Fruit fly (Drosophila melanogaster) S2 (cell line): ENCODE results near the gene CtIP.
A peak's percentile ranks its signal among the peaks of the same experiment; 100 is the strongest.

Source experiments
- CG8478 ChIP-seq: fragments of >200 bp; optimal IDR thresholded peaks from 2 replicates; lab custom pipeline; 2018
- CTCF ChIP-seq, 2 experiments: fragments of >200 bp; optimal IDR thresholded peaks; 2 replicates each; lab custom pipeline; 2018

Gene CtIP

DNA sequence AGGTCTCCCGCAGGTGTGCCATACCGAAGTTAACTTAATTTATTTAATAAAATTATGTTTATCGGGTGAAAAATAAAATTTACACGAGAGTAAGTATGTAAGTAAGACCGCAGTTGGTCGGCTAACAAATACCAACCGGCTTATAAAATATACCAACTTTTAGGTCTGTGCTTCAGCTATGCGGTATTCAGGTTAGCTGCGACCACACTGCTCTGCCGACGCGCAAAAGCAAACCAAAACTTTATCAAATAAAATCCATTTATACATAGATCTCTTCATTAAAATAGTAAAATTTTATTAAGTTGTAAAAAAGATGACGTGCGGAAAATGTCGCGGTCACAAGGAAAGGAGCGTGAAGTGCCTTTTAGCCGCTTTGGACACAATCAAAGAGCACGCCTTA lies at the start of gene CtIP, which contains the start of gene mRpL15:
Gene CtIP (plus strand): TSS at position 182 of the 400 bp plus-strand sequence.
Gene mRpL15 (minus strand): TSS at position 141 of the 400 bp plus-strand sequence.
- TF ChIP-seq CG8478 (lab: Kevin White, UChicago) (no peak), CTCF (optimal IDR thresholded peaks at IDR 0.05; lab: Kevin White, UChicago) (no peak)

DNA sequence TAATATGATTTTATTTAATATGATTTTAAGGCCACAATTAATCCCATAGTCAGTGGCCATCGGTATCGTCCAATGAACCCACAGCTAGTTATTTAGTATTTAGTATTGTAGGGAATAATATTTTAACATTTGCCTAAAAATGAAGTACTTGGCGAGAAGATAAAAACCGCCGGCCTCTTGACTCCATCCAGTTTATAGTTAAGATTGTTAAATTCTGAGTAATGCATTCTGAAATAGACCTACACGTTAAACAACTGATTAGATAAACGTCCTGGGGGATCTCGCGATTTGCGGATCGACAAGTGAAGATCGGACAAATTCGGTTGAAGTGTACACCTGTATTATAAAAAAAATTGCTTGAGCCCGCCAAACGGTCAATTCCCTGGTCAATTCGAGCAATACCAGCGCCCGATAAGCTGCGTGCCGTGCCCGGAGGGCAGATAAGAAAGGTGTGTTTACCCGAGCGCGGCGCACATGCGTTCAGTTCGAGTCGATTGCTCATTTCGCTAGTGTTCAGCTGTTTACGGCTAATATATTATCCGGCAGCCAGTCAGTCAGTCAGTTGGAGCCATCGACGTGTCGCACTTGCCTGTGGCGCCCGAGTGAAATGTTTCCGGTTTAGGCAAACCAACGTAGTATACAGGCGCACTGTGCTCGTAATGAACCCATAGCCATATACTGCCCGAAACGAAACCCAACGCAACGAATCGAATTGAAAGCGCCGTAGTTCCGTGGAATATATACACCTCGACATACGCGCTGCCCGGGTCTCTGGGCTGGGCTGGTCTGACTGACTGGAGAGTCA lies 48.8 kb upstream of the CtIP start:
- TF ChIP-seq CG8478 (lab: Kevin White, UChicago) (no peak), CTCF (optimal IDR thresholded peaks at IDR 0.05; lab: Kevin White, UChicago) (no peak)

DNA sequence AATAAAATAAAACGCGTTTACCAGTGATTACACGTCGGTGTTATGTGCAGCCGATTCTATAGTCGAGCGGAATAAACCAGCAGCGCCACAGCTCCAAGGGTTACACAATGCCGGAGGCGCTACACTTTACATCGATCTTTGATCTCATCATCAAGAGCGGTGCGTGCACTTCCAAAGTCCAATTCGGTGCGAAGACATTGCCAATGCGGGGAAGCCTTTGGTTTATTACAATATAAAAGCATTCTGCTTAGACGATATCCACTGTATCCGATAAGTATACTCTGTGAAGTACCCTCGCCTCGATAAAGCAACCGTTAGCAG lies 48.2 kb upstream of the CtIP start:
- TF ChIP-seq CTCF (optimal IDR thresholded peaks at IDR 0.05; lab: Kevin White, UChicago) (no peak), CG8478 (lab: Kevin White, UChicago) (no peak)

DNA sequence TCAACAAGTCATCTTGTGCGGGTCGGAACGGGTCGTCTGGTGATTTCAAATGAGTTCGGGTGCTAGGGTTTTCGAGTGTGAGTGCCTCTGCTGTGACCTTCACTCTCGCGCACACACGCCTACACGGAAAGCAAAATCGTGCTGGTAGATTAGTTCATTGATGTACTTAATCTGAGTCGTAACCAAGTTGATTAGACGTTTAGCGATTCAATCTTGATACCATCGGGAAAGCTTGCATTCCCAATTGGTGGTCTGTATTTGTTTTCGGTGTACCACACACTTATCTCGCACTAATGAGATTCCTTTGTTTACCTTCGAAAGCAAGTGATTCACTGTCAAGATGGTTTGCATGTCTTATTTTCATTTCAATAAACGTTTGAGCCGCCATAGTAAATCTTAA lies 47.1 kb upstream of the CtIP start:
- TF ChIP-seq CTCF (optimal IDR thresholded peaks at IDR 0.05; lab: Kevin White, UChicago): no peak

DNA sequence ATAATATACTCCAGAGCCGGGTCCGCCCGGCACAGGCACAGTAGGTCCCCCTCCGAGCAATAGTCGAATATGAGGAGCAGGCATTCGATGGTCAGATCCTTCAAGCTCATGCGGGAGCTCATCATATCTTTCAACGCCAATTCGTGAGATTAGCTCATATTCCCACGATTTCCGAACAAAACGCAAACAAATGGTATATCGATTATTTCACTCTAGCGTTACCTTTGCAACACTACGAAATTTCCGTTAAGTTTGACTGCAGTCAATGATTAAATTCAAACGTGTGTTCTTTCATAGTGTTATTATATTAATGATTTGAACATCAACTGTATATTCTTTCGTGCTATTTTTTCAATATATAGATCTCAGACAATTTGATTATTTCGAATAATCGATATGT lies 42.7 kb upstream of the CtIP start, which contains the start of gene CG33969:
Gene CG33969 (minus strand): TSS at position 197 of the 400 bp plus-strand sequence.
- no peak for TF ChIP-seq CG8478 (lab: Kevin White, UChicago)
- no peak for TF ChIP-seq CTCF (optimal IDR thresholded peaks at IDR 0.05; lab: Kevin White, UChicago)

DNA sequence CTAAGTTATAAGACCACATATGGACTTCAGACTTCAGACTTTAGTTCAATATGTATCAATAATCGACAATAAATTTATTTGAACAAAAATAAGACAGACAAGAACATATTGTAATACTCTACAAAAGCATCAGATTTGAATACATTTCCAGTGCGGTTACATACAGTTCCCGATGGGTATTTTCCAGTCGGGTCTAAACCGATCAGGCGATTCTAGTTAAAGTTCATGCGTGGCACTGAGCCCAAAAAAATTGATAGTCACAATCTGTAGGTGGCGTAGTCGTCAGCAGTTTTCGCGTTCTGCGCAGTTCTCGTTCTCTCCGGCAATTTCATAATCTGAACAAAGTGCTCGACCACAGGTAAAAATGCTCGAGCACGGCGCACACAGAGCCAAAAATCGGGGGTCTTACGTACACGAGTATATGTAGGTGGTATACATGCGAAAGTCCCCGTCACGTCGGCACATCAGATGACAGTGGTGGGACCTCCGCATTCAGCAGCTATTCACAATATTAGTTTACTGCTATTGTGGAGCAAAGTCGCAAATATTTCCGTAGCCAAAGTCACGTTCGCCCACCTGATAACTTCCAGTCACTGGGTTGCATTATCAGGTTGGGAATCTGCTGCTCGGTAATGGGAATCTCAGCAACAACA lies 40.7 kb upstream of the CtIP start:
- TF ChIP-seq CTCF (optimal IDR thresholded peaks at IDR 0.05; lab: Kevin White, UChicago): no peak
- TF ChIP-seq CG8478 (lab: Kevin White, UChicago): no peak

DNA sequence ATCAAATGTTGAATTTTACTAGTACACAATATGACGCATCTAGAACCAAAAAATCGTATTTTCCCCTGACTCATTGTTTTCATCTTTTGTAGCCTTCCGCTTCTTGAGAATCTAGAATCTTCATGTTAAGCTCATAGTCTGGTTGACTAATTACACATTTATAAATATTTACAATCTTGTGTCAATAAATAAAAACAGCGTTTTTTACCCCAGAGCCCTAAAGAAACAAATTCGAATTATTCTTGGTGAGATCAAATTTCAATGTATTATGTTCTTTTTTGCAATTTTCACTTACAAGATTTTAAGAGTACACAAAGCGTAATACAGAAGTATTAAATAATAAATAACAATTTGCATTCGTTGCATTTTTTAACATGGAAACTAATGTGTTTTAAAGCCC lies 40.0 kb upstream of the CtIP start:
- no peak for TF ChIP-seq CTCF (optimal IDR thresholded peaks at IDR 0.05; lab: Kevin White, UChicago)
- TF ChIP-seq CG8478 (lab: Kevin White, UChicago): no peak

DNA sequence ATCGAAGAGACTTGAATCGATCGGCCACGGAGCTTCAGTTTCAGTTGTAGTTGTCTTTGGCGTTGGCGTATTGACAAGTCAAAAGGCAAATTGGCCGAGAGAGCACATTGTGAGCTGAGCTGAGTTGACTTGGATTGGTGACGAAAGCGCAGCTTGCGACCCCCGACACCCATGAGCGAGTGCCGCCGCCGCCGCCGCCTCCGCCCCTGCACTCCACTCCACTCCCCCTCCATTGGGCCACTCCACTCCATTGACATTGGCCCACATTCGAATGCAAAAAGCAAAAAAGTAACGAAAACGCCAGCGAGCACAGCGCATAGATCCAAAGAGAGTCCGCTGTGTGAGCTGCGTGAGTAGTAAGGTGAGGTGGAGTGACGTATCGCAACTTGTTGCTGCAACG lies 38.3 kb upstream of the CtIP start:
- TF ChIP-seq CTCF (optimal IDR thresholded peaks at IDR 0.05; lab: Kevin White, UChicago): no peak
- no peak for TF ChIP-seq CG8478 (lab: Kevin White, UChicago)

DNA sequence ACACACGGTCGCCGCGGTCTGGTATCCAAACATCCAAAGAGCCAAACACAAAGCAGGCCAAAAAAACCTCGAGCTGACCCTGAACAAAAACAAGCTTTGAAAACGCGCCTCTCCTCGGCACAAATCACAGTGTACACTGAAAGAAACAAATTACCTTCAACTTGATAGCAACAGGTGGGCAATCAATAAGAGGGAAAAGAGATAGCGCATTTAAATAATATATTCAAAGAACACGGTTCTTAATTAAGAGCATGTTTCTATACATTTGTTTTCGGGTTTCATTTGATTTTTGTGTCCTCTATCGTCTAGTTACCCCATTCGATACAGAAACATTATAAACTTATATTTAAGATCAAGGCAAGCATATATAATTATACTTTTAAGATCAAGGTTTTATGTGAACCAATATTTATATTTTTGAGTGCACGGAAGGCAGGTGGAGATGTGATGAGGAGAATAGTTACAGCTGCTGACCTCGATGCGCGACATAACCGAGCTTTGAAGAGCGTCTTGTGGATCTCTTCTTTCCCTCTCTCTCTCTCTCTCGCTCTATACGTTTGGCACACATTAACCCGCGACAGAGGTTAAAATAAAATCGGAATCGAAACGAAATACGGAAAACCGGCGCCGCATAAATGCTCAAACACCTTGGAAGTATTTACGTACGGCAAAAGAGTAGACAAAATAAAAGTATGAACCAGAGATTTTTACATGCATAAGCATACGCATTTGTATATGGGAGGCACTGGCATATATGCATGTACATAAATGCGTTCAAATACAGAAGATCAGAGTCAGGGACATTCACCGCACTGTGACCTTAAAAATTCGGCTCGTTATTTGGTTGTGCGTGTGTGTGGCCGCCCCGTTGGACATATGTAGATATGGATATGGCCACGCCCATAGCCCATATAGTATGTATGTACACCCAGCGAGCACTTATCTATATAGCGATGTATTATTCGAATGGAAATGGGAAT lies 37.5 kb upstream of the CtIP start:
- no peak for TF ChIP-seq CTCF (optimal IDR thresholded peaks at IDR 0.05; lab: Kevin White, UChicago)
- no peak for TF ChIP-seq CG8478 (lab: Kevin White, UChicago)

DNA sequence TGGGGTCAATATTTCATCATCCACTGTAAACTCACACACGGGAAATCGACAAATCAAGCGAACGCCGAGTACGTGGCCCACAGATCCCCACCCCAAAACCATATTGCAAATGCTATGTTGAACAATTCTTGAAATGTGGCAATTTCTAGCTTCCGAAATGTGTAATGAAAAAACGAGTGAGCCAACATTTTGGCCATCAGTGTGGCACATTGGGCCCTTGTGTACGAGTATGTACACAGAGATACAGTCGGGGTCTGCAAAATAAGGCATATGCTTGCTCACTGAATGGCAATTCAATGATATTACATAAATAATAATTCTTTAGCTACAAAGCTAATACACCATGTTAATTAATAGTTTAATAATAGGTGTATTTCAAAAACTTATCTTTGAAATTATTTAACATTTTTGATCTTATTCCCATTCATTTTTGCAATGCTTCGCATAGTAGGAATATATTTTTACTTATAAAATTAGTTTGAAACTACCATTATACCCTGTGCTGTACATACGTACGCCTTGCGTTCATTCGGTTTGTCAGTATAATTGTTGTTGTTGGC lies 36.4 kb upstream of the CtIP start:
- no peak for TF ChIP-seq CTCF (optimal IDR thresholded peaks at IDR 0.05; lab: Kevin White, UChicago)
- no peak for TF ChIP-seq CG8478 (lab: Kevin White, UChicago)

DNA sequence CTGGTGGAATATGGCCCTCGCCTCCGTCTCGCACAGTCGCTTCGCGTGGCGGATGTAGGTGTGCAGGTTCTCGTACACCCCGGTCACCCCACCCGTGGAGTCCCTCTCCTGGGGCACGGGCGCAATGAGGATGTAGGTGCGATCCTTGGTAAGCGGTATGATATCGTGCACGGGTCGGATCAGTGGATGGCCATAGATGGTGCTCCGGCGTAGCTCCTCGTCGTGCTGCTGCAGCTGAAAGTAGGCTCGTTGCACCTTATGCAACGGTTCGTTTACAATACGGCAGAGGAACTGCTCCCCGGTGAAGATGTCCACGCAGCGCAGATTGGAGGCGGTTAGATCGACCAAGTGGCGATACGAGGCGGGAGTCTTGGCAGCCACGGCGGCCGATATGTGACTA lies 35.5 kb upstream of the CtIP start:
- TF ChIP-seq CG8478 (lab: Kevin White, UChicago) (no peak), CTCF (optimal IDR thresholded peaks at IDR 0.05; lab: Kevin White, UChicago) (no peak)

DNA sequence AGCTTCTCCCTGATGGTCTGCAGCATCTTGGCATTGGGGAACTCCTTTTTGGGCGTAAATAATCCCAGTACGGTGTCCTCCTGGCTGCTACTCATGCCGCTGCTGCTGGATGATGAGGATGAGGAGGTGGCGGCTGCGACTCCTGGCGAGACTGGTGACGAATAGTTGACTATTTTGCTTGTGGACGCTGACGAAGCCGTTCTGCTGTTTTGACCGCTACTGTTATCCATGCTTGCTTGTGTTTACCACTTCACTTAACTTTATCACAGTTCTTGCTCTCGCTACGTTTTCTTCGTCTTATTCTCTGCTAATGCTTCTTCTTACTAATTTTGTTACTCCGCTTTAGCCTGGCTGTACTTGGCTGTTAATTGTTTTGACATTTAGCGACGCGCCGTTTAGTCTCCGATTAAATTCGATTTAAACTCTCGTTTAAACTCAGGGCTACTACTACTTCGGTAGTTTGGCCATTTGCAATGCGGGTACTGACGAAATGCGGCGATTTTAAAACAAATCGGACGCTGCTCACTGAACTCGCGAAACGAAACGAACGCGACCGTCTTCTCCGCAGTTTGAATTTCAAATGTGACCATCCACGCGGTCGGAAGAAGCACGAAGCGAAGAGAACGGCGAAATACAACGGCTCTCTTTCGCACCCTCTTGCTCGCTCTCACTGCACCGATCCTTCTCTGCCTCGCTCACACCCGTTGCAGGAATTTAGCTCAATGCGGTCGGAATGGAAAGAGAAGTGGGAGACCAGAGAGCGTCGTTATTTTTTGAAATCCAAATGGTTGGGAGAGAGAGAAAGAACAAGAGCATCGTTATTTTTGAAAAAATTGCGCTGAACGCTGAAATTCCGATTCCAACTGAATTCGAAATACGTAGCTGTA lies 34.8 kb upstream of the CtIP start, which contains the start of gene trbl:
Gene trbl (minus strand): TSS at position 584 of the 887 bp plus-strand sequence.
- TF ChIP-seq CG8478 (lab: Kevin White, UChicago): no peak
- peak in 1 of 2 experiments; percentile 3 for TF ChIP-seq CTCF (optimal IDR thresholded peaks at IDR 0.05; lab: Kevin White, UChicago)
